Worm (Caenorhabditis elegans) whole organism, L4 larva: ENCODE results near the gene D2089.3.

ENCODE experiments used
- ZK546.5 ChIP-seq, 2 experiments: sonication (generic microtip); optimal IDR thresholded peaks; 2 replicates each; lab custom pipeline; 2017; ENCODE audit warnings: missing biosample characterization in 2 of 2, missing genetic modification characterization in 2 of 2
- ces-1 ChIP-seq: fragments of 150-350 bp; sonication (generic microtip); optimal IDR thresholded peaks from 4 replicates; lab custom pipeline; 2014; ENCODE audit warnings: missing biosample characterization, missing genetic modification reagents, missing genetic modification characterization
- cey-2 ChIP-seq: sonication (generic microtip); optimal IDR thresholded peaks from 3 replicates; lab custom pipeline; 2017; ENCODE audit warnings: missing genetic modification characterization, mild to moderate bottlenecking, missing compliant biosample characterization, antibody characterized with exemption, borderline replicate concordance; ENCODE audit not compliant: insufficient read depth
- daf-12 ChIP-seq: fragments of 150-350 bp; optimal IDR thresholded peaks from 2 replicates; lab custom pipeline; 2014; ENCODE audit warnings: missing biosample characterization, missing genetic modification reagents, missing genetic modification characterization
- egl-27 ChIP-seq: sonication (generic microtip); optimal IDR thresholded peaks from 3 replicates; lab custom pipeline; 2017; ENCODE audit warnings: missing biosample characterization, missing genetic modification reagents, missing genetic modification characterization
- fkh-10 ChIP-seq: fragments of 150-350 bp; optimal IDR thresholded peaks from 2 replicates; lab custom pipeline; 2014; ENCODE audit warnings: missing biosample characterization, missing genetic modification reagents, missing genetic modification characterization
- lin-13 ChIP-seq: fragments of 150-350 bp; optimal IDR thresholded peaks from 2 replicates; lab custom pipeline; 2014; ENCODE audit warnings: missing biosample characterization, missing genetic modification reagents, missing genetic modification characterization
- nhr-28 ChIP-seq: fragments of 150-350 bp; optimal IDR thresholded peaks from 2 replicates; lab custom pipeline; 2014; ENCODE audit warnings: missing biosample characterization, missing genetic modification characterization
- nhr-77 ChIP-seq: fragments of 150-350 bp; optimal IDR thresholded peaks from 2 replicates; lab custom pipeline; 2014; ENCODE audit warnings: missing biosample characterization, missing genetic modification characterization
- pha-4 ChIP-seq, 2 experiments: fragments of 150-350 bp in 1 of 2; fragments of 200-800 bp in 1 of 2; sonication (Bioruptor generic) in 1 of 2; IDR thresholded peaks in 1 of 2; optimal IDR thresholded peaks in 1 of 2; 2 replicates each; pipeline versions ENCODE4 v1.3.6 to Lab custom; 2014 to 2022; ENCODE audit warnings: missing genetic modification characterization in 2 of 2, missing genetic modification reagents in 2 of 2, missing biosample characterization in 1 of 2, missing compliant biosample characterization in 1 of 2
- unc-39 ChIP-seq: sonication (generic microtip); optimal IDR thresholded peaks from 2 replicates; lab custom pipeline; 2017; ENCODE audit warnings: missing biosample characterization, missing genetic modification characterization
- ztf-11 ChIP-seq: fragments of 150-350 bp; optimal IDR thresholded peaks from 2 replicates; lab custom pipeline; 2014; ENCODE audit warnings: missing biosample characterization, missing genetic modification characterization

ce11 chrII:10630944-10631343 lies 34.0 kb downstream of the D2089.3 start:
- TF ChIP-seq lin-13 (GFP tag; lab: Kevin White, UChicago) (no peak), fkh-10 (GFP tag; lab: Kevin White, UChicago) (no peak), nhr-28 (tag; lab: Kevin White, UChicago) (no peak), ZK546.5 (tag; optimal IDR thresholded peaks at IDR 0.05; lab: Kevin White, UChicago) (no peak), daf-12 (tag; lab: Kevin White, UChicago) (no peak), pha-4 (GFP tag; IDR thresholded peaks at IDR 0.05; lab: Robert Waterston, UW) (no peak), pha-4 (tag; optimal IDR thresholded peaks at IDR 0.05; lab: Kevin White, UChicago) (no peak), ces-1 (no peak), egl-27 (tag; lab: Kevin White, UChicago) (no peak), nhr-77 (tag; lab: Kevin White, UChicago) (no peak), ztf-11 (tag; lab: Kevin White, UChicago) (no peak), cey-2 (tag; lab: Kevin White, UChicago) (no peak), unc-39 (tag; lab: Kevin White, UChicago) (no peak)
